Worm (Caenorhabditis elegans): ENCODE measurements around the gene lgc-52.
"Not testable (repeated sequence)": the region's sequence is repeated elsewhere in the genome, so short reads cannot be mapped to it uniquely, and the experiment has no call there.

Gene lgc-52

DNA sequence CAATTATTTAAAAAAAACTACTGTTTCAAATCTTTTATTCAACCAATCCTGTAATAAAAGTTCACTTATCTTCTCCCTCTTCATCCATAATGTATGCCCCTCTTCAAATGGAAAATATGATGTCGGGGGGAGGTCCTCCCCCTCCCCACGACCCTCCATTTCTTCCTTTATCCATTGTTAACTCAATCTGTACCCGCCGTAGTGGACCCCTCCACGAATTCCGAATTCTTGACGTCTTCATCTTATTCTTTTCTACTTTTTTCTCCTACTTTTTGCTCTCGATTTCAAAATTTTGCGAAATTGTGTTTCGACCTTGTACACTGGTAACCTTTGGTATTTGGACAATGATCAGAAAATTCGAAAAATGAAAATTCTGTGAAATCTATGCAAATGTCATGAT, at the start of gene lgc-52:
Gene lgc-52, plus strand, starts transcription at position 268 of the 400 bp plus-strand sequence.
- TF ChIP-seq tbx-2 (tag; optimal IDR thresholded peaks at IDR 0.05): no peak
- TF ChIP-seq ceh-30 (tag; optimal IDR thresholded peaks at IDR 0.05): no peak
- no peak for TF ChIP-seq ceh-19 (GFP tag; optimal IDR thresholded peaks at IDR 0.05)
- TF ChIP-seq unc-42 (tag; optimal IDR thresholded peaks at IDR 0.05): peak; percentile 71

DNA sequence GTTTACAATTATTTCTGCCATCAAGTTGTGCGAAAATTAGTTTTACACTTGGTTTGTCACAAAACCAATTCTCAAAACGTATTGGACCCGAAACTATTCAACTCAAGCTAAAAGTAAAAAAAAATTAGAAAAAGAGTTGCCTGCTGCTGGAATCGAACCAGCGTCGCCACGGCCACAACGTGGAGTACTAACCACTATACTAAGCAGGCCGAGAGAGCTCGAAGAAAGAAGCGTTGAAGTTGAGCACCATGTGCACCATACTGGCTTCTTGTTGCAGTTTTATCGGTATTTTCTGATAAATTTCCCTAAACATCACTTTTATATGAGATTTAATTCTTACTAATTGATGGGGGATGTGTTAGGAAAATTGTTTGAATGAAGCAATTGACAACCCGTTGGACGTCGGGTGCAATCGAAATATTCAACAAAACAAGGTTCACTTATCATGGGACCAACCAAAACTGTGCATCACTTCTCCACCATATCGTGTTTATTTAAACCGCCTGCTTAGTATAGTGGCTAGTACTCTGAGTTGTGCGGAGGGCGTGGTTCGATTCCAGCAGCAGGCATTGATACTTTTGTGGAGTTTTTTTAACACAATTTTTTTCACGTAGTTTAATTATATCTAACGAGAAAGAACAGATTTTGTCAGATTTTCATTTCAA, 48.3 kb upstream of the lgc-52 start:
- TF ChIP-seq pha-4 (tag; optimal IDR thresholded peaks at IDR 0.05) (no peak), nfya-1 (tag; optimal IDR thresholded peaks at IDR 0.05) (no peak), che-1 (tag; optimal IDR thresholded peaks at IDR 0.05) (no peak), ceh-19 (GFP tag; optimal IDR thresholded peaks at IDR 0.05) (no peak), lim-6 (tag; optimal IDR thresholded peaks at IDR 0.05) (no peak), fkh-10 (GFP tag; optimal IDR thresholded peaks at IDR 0.05) (no peak), ceh-22 (tag; optimal IDR thresholded peaks at IDR 0.05) (no peak)

DNA sequence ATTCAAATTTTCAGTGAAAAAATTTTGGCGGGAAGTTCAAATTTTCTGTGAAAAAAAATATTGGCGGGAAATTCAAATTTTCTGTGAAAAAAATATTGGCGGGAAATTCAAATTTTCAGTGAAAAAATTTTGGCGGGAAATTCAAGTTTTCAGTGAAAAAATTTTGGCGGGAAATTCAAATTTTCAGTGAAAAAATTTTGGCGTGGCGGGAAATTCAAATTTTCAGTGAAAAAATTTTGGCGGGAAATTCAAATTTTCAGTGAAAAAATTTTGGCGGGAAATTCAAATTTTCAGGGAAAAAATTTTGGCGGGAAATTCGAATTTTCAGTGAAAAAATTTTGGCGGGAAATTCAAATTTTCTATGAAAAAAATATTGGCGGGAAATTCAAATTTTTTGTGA, 46.5 kb upstream of the lgc-52 start:
- TF ChIP-seq unc-3 (GFP tag; conservative IDR thresholded peaks at IDR 0.05): peak; percentile 62
- TF ChIP-seq unc-3 (tag; optimal IDR thresholded peaks at IDR 0.05): not testable (repeated sequence)

DNA sequence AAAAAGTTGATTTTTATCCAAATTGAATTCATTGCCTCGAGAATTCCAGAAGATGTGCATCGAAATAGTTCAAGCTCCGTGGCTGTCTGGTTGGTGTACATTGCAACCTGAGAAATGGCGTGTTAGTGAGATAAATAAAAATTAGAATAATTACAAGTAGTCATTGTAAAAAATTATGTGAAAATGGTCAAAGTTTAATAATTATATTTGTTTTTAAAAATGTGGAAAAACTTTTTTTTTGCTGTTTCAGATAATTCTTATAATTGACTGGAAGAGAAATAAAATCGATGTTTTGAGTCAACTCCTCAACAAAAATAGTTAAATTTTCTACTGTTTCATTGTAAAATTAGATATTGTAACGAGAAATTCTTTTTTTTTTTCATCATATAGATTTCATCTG, 33.0 kb upstream of the lgc-52 start, which contains the start of gene sra-30:
Gene sra-30, minus strand, starts transcription at position 101 of the 400 bp plus-strand sequence.
- TF ChIP-seq K02D7.2 (tag; optimal IDR thresholded peaks at IDR 0.05): no peak
- TF ChIP-seq T23F11.4 (GFP tag; optimal IDR thresholded peaks at IDR 0.05): no peak
- no peak for TF ChIP-seq unc-86 (tag; optimal IDR thresholded peaks at IDR 0.05)
- TF ChIP-seq ceh-45 (GFP tag; IDR thresholded peaks at IDR 0.05): no peak
- TF ChIP-seq ceh-14 (tag; optimal IDR thresholded peaks at IDR 0.05): no peak
- no peak for TF ChIP-seq ceh-19 (GFP tag; optimal IDR thresholded peaks at IDR 0.05)
- TF ChIP-seq fax-1 (tag; optimal IDR thresholded peaks at IDR 0.05): no peak
- no peak for TF ChIP-seq elt-4 (tag; optimal IDR thresholded peaks at IDR 0.05)

DNA sequence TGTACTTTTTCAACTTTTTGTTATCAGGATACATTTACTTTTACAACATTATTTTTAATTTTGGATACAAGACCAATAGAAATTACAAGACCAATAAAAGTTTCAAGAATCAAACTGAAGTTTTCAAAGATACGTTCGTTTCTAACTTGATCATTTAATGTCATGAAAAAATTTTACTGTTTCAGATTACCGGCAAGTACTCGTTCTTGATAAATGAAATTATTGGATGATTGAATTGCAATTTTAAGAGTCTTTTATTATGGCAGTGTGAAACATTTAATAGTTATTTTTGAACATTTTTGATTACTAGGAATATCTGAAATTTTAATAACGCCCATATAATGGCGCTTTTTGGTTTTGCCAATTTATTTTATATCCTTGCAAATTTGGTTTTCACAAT, 29.3 kb upstream of the lgc-52 start:
- no peak for TF ChIP-seq unc-86 (tag; optimal IDR thresholded peaks at IDR 0.05)
- TF ChIP-seq K09A11.1 (tag; optimal IDR thresholded peaks at IDR 0.05; ENCODE audit: insufficient read depth): no peak
- TF ChIP-seq mec-3 (tag; optimal IDR thresholded peaks at IDR 0.05; ENCODE audit: borderline replicate concordance): no peak
- TF ChIP-seq ref-2 (tag; optimal IDR thresholded peaks at IDR 0.05): no peak
- no peak for TF ChIP-seq pros-1 (tag; optimal IDR thresholded peaks at IDR 0.05)

DNA sequence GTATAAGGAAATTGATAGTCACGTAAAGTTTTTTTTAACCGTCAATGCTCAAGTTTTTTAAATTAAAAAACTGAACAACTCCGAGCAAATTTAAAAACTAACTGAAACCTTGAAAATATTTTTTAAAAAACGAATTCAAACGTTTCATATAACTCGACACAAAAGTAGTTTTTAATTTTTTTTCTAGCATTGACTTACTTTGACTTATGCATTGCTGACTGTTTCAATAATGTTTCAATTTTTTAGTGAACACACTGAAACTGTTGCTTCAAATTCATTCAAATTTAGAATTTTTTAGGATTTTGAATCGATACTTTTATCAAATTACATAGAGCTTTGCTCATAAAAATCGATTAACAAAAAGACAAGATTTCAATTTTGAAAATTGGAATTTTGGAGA, 25.4 kb upstream of the lgc-52 start:
- TF ChIP-seq pha-2 (tag; optimal IDR thresholded peaks at IDR 0.05): no peak
- no peak for TF ChIP-seq che-1 (tag; optimal IDR thresholded peaks at IDR 0.05)
- no peak for TF ChIP-seq odd-2 (tag; optimal IDR thresholded peaks at IDR 0.05)
- TF ChIP-seq ceh-9 (tag; optimal IDR thresholded peaks at IDR 0.05): no peak
- TF ChIP-seq elt-2 (tag; optimal IDR thresholded peaks at IDR 0.05): no peak
- no peak for TF ChIP-seq fkh-6 (tag; optimal IDR thresholded peaks at IDR 0.05)
- TF ChIP-seq zip-5 (tag; optimal IDR thresholded peaks at IDR 0.05): no peak
- no peak for TF ChIP-seq nhr-232 (tag; optimal IDR thresholded peaks at IDR 0.05)
- no peak for TF ChIP-seq unc-3 (GFP tag; conservative IDR thresholded peaks at IDR 0.05)
- TF ChIP-seq unc-3 (tag; optimal IDR thresholded peaks at IDR 0.05): no peak
- TF ChIP-seq eyg-1 (tag; optimal IDR thresholded peaks at IDR 0.05): no peak
- no peak for TF ChIP-seq ceh-22 (tag; optimal IDR thresholded peaks at IDR 0.05)
- no peak for TF ChIP-seq ttx-3 (tag; optimal IDR thresholded peaks at IDR 0.05)
- TF ChIP-seq fax-1 (tag; optimal IDR thresholded peaks at IDR 0.05): no peak
- no peak for TF ChIP-seq tbx-2 (tag; optimal IDR thresholded peaks at IDR 0.05)
- TF ChIP-seq ahr-1 (tag; optimal IDR thresholded peaks at IDR 0.05): no peak
- no peak for TF ChIP-seq ceh-18 (tag; optimal IDR thresholded peaks at IDR 0.05)

Measured in whole organism, late embryonic.